Fruit fly (Drosophila melanogaster) whole organism, embryonic: Measurements from ENCODE around the gene AP-1sigma.

ENCODE experiments used
- Atf-2 ChIP-seq: fragments of 200-800 bp; sonication (Bioruptor generic); optimal IDR thresholded peaks from 2 replicates; lab custom pipeline; 2016; ENCODE audit warnings: missing biosample characterization, missing genetic modification characterization
- CG11456 ChIP-seq: fragments of 200-800 bp; sonication (Bioruptor generic); IDR thresholded peaks from 3 replicates; pipeline ENCODE4 v1.3.6; 2022; ENCODE audit warnings: missing biosample characterization, missing genetic modification characterization
- CG11723 ChIP-seq: fragments of 200-800 bp; sonication (Bioruptor generic); optimal IDR thresholded peaks from 2 replicates; lab custom pipeline; 2017; ENCODE audit warnings: missing biosample characterization, mild to moderate bottlenecking, missing genetic modification characterization
- CG12942 ChIP-seq: fragments of 200-800 bp; sonication (Bioruptor generic); optimal IDR thresholded peaks from 3 replicates; lab custom pipeline; 2016; ENCODE audit warnings: missing biosample characterization, missing genetic modification characterization
- CG14441 ChIP-seq: fragments of 200-800 bp; sonication (Bioruptor generic); IDR thresholded peaks from 2 replicates; pipeline ENCODE4 v1.3.6; 2022; ENCODE audit warnings: missing biosample characterization, missing genetic modification characterization
- CG16815 ChIP-seq: fragments of 200-800 bp; sonication (Bioruptor generic); optimal IDR thresholded peaks from 3 replicates; lab custom pipeline; 2017; ENCODE audit warnings: missing biosample characterization, mild to moderate bottlenecking, missing genetic modification characterization
- CG17361 ChIP-seq: fragments of 200-800 bp; sonication (Bioruptor generic); IDR thresholded peaks from 3 replicates; pipeline ENCODE4 v1.3.6; 2022; ENCODE audit warnings: missing biosample characterization, missing genetic modification characterization
- CG17568 ChIP-seq: fragments of 200-800 bp; sonication (Bioruptor generic); optimal IDR thresholded peaks from 2 replicates; lab custom pipeline; 2018; ENCODE audit warnings: missing biosample characterization, mild to moderate bottlenecking, missing genetic modification characterization, moderate library complexity
- CG17912 ChIP-seq: fragments of 200-800 bp; sonication (Bioruptor generic); optimal IDR thresholded peaks from 2 replicates; lab custom pipeline; 2018; ENCODE audit warnings: missing biosample characterization, mild to moderate bottlenecking, missing genetic modification characterization
- CG18011 ChIP-seq: fragments of 200-800 bp; sonication (Bioruptor generic); optimal IDR thresholded peaks from 2 replicates; lab custom pipeline; 2017; ENCODE audit warnings: missing biosample characterization, missing genetic modification characterization, mild to moderate bottlenecking, moderate library complexity, missing genotype
- CG31388 ChIP-seq: fragments of 200-800 bp; sonication (Bioruptor generic); optimal IDR thresholded peaks from 2 replicates; lab custom pipeline; 2016; ENCODE audit warnings: missing biosample characterization, missing genetic modification characterization
- CG6175 ChIP-seq: fragments of 200-800 bp; sonication (Bioruptor generic); IDR thresholded peaks from 3 replicates; pipeline ENCODE4 v1.3.6; 2022; ENCODE audit warnings: missing biosample characterization, missing genetic modification characterization
- CG9609 ChIP-seq: fragments of 200-800 bp; sonication (Bioruptor generic); optimal IDR thresholded peaks from 3 replicates; lab custom pipeline; 2016; ENCODE audit warnings: missing biosample characterization, missing genetic modification characterization
- CG9876 ChIP-seq: fragments of 200-800 bp; sonication (Bioruptor generic); optimal IDR thresholded peaks from 2 replicates; lab custom pipeline; 2016; ENCODE audit warnings: missing biosample characterization, missing genetic modification characterization
- Chrac-16 ChIP-seq: fragments of 200-800 bp; sonication (Bioruptor generic); optimal IDR thresholded peaks from 3 replicates; lab custom pipeline; 2016; ENCODE audit warnings: missing biosample characterization, missing genetic modification characterization
- Deaf1 ChIP-seq: fragments of 200-800 bp; optimal IDR thresholded peaks from 3 replicates; lab custom pipeline; 2019; ENCODE audit warnings: missing biosample characterization, mild to moderate bottlenecking, missing genetic modification characterization, moderate library complexity
- Dp ChIP-seq: fragments of 200-800 bp; sonication (Bioruptor generic); optimal IDR thresholded peaks from 2 replicates; lab custom pipeline; 2018; ENCODE audit warnings: missing biosample characterization, mild to moderate bottlenecking, missing genetic modification characterization, moderate library complexity
- E2f2 ChIP-seq: fragments of 200-800 bp; sonication (Bioruptor generic); IDR thresholded peaks from 2 replicates; pipeline ENCODE4 v1.3.6; 2022; ENCODE audit warnings: missing biosample characterization, missing genetic modification characterization
- Fer3 ChIP-seq: fragments of 200-800 bp; sonication (Bioruptor generic); optimal IDR thresholded peaks from 2 replicates; lab custom pipeline; 2018; ENCODE audit warnings: missing biosample characterization, mild to moderate bottlenecking, missing genetic modification characterization, moderate library complexity
- GATAe ChIP-seq: fragments of 200-800 bp; sonication (Bioruptor generic); conservative IDR thresholded peaks from 2 replicates; pipeline ENCODE4 v1.3.6; 2022; ENCODE audit warnings: missing biosample characterization, missing genetic modification characterization
- HmgZ ChIP-seq: fragments of 200-800 bp; sonication (Bioruptor generic); optimal IDR thresholded peaks from 2 replicates; lab custom pipeline; 2018; ENCODE audit warnings: missing biosample characterization, mild to moderate bottlenecking, missing genetic modification characterization
- Hr78 ChIP-seq, 2 experiments: fragments of 200-800 bp in 1 of 2; fragments of >200 bp in 1 of 2; sonication (Bioruptor generic) in 1 of 2; optimal IDR thresholded peaks; 2 replicates each; lab custom pipeline; 2017 to 2019; ENCODE audit warnings: missing biosample characterization in 2 of 2, missing genetic modification characterization in 2 of 2, mild to moderate bottlenecking in 1 of 2, moderate library complexity in 1 of 2
- Hsf ChIP-seq: fragments of 200-800 bp; sonication (Bioruptor generic); optimal IDR thresholded peaks from 3 replicates; lab custom pipeline; 2016; ENCODE audit warnings: missing biosample characterization, missing genetic modification characterization
- Mrtf ChIP-seq: fragments of 200-800 bp; sonication (Bioruptor generic); IDR thresholded peaks from 3 replicates; pipeline ENCODE4 v1.3.6; 2022; ENCODE audit warnings: missing biosample characterization, missing genetic modification characterization
- NfI ChIP-seq: fragments of 200-800 bp; sonication (Bioruptor generic); optimal IDR thresholded peaks from 3 replicates; lab custom pipeline; 2018; ENCODE audit warnings: missing biosample characterization, mild to moderate bottlenecking, missing genetic modification characterization, moderate library complexity
- Sox100B ChIP-seq: fragments of 200-800 bp; sonication (Bioruptor generic); optimal IDR thresholded peaks from 3 replicates; lab custom pipeline; 2018; ENCODE audit warnings: missing biosample characterization, mild to moderate bottlenecking, missing genetic modification characterization
- Tbp ChIP-seq: fragments of >200 bp; optimal IDR thresholded peaks from 2 replicates; lab custom pipeline; 2018; ENCODE audit warnings: missing biosample characterization, missing genetic modification characterization
- Xbp1 ChIP-seq: fragments of 200-800 bp; sonication (Bioruptor generic); optimal IDR thresholded peaks from 3 replicates; lab custom pipeline; 2016; ENCODE audit warnings: missing biosample characterization, mild to moderate bottlenecking, missing genetic modification characterization
- bsh ChIP-seq, 2 experiments: fragments of 200-800 bp; sonication (Bioruptor generic); optimal IDR thresholded peaks; 2 replicates each; lab custom pipeline; 2017 to 2018; ENCODE audit warnings: mild to moderate bottlenecking in 2 of 2, missing biosample characterization in 2 of 2, missing genetic modification characterization in 2 of 2, moderate library complexity in 1 of 2
- chif ChIP-seq, 2 experiments: fragments of 200-800 bp; sonication (Bioruptor generic); optimal IDR thresholded peaks; 3 replicates each; lab custom pipeline; 2016; ENCODE audit warnings: missing biosample characterization in 2 of 2, missing genetic modification characterization in 2 of 2
- dmrt99B ChIP-seq: fragments of 200-800 bp; sonication (Bioruptor generic); optimal IDR thresholded peaks from 2 replicates; lab custom pipeline; 2018; ENCODE audit warnings: missing biosample characterization, mild to moderate bottlenecking, missing genetic modification characterization, moderate library complexity
- esg ChIP-seq: fragments of 200-800 bp; sonication (Bioruptor generic); conservative IDR thresholded peaks from 2 replicates; pipeline ENCODE4 v1.3.6; 2022; ENCODE audit warnings: missing biosample characterization, missing genetic modification characterization
- grau ChIP-seq: fragments of 200-800 bp; optimal IDR thresholded peaks from 3 replicates; lab custom pipeline; 2019; ENCODE audit warnings: missing biosample characterization, mild to moderate bottlenecking, missing genetic modification characterization, moderate library complexity
- gsb ChIP-seq: fragments of 200-800 bp; sonication (Bioruptor generic); IDR thresholded peaks from 2 replicates; pipeline ENCODE4 v1.3.6; 2022; ENCODE audit warnings: missing biosample characterization, missing genetic modification characterization
- hkb ChIP-seq, 2 experiments: fragments of 200-800 bp in 1 of 2; fragments of >200 bp in 1 of 2; sonication (Bioruptor generic) in 1 of 2; IDR thresholded peaks in 1 of 2; optimal IDR thresholded peaks in 1 of 2; 2 replicates each; pipeline versions ENCODE4 v1.3.6 to Lab custom; 2017 to 2022; ENCODE audit warnings: missing biosample characterization in 1 of 2, missing genetic modification characterization in 1 of 2
- jing ChIP-seq: fragments of 200-800 bp; sonication (Bioruptor generic); optimal IDR thresholded peaks from 2 replicates; lab custom pipeline; 2018; ENCODE audit warnings: missing biosample characterization, mild to moderate bottlenecking, missing genetic modification characterization
- nmo ChIP-seq: fragments of 200-800 bp; sonication (Bioruptor generic); optimal IDR thresholded peaks from 2 replicates; lab custom pipeline; 2018; ENCODE audit warnings: missing biosample characterization, mild to moderate bottlenecking, missing genetic modification characterization, moderate library complexity
- oc ChIP-seq: fragments of 200-800 bp; sonication (Bioruptor generic); optimal IDR thresholded peaks from 2 replicates; lab custom pipeline; 2018; ENCODE audit warnings: missing biosample characterization, mild to moderate bottlenecking, missing genetic modification characterization, moderate library complexity
- pan ChIP-seq, 4 experiments: fragments of >200 bp in 3 of 4; fragments of 200-800 bp in 1 of 4; sonication (Bioruptor generic) in 1 of 4; optimal IDR thresholded peaks in 3 of 4; IDR thresholded peaks in 1 of 4; 2 replicates each; pipeline versions ENCODE4 v1.3.6 to Lab custom; 2017 to 2022; ENCODE audit warnings: missing biosample characterization in 2 of 4, missing genetic modification characterization in 2 of 4, mixed read lengths in 1 of 4
- pzg ChIP-seq: fragments of 200-800 bp; sonication (Bioruptor generic); optimal IDR thresholded peaks from 3 replicates; lab custom pipeline; 2018; ENCODE audit warnings: missing biosample characterization, mild to moderate bottlenecking, missing genetic modification characterization, moderate library complexity
- scrt ChIP-seq: fragments of 200-800 bp; sonication (Bioruptor generic); optimal IDR thresholded peaks from 2 replicates; lab custom pipeline; 2018; ENCODE audit warnings: missing biosample characterization, mild to moderate bottlenecking, missing genetic modification characterization, moderate library complexity
- shn ChIP-seq: fragments of 200-800 bp; sonication (Bioruptor generic); optimal IDR thresholded peaks from 3 replicates; lab custom pipeline; 2016; ENCODE audit warnings: missing biosample characterization, missing genetic modification characterization
- sr ChIP-seq: fragments of 200-800 bp; sonication (Bioruptor generic); IDR thresholded peaks from 3 replicates; pipeline ENCODE4 v1.3.6; 2022; ENCODE audit warnings: missing biosample characterization, missing genetic modification characterization
- ssp ChIP-seq: fragments of 200-800 bp; sonication (Bioruptor generic); IDR thresholded peaks from 2 replicates; pipeline ENCODE4 v1.3.6; 2022; ENCODE audit warnings: missing biosample characterization, missing genetic modification characterization
- tin ChIP-seq: fragments of 200-800 bp; sonication (Bioruptor generic); optimal IDR thresholded peaks from 3 replicates; lab custom pipeline; 2016; ENCODE audit warnings: missing biosample characterization, missing genetic modification characterization
- unpg ChIP-seq: fragments of 200-800 bp; sonication (Bioruptor generic); optimal IDR thresholded peaks from 3 replicates; lab custom pipeline; 2018; ENCODE audit warnings: missing biosample characterization, mild to moderate bottlenecking, missing genetic modification characterization, moderate library complexity
- z ChIP-seq: fragments of 200-800 bp; sonication (Bioruptor generic); IDR thresholded peaks from 3 replicates; pipeline ENCODE4 v1.3.6; 2022; ENCODE audit warnings: missing biosample characterization, missing genetic modification characterization
- zf30C ChIP-seq: fragments of 200-800 bp; sonication (Bioruptor generic); optimal IDR thresholded peaks from 3 replicates; lab custom pipeline; 2018; ENCODE audit warnings: missing biosample characterization, mild to moderate bottlenecking, missing genetic modification characterization

Gene AP-1sigma

dm6 chr3R:24010637-24011214 lies 52.3 kb downstream of the AP-1sigma start (continued):
- TF ChIP-seq dmrt99B (tag; lab: Kevin White, UChicago) (peak; percentile 60), jing (GFP tag; lab: Kevin White, UChicago) (peak; percentile 12), scrt (GFP tag; lab: Kevin White, UChicago) (peak; percentile 82), CG12942 (GFP tag; lab: Kevin White, UChicago) (peak; percentile 36), CG17568 (GFP tag; lab: Kevin White, UChicago) (peak; percentile 18), CG6175 (no peak; the same call in 2 of the 3 replicates), CG11723 (peak; percentile 3), CG11456 (GFP tag; lab: Robert Waterston, UW) (peak; percentile 58; the same call in 1 of the 3 replicates), Chrac-16 (GFP tag; lab: Kevin White, UChicago) (peak; percentile 8), hkb (optimal IDR thresholded peaks at IDR 0.05; lab: Kevin White, UChicago) (no peak), hkb (GFP tag; IDR thresholded peaks at IDR 0.05; lab: Robert Waterston, UW) (peak; percentile 76), shn (GFP tag; lab: Kevin White, UChicago) (no peak), pan (optimal IDR thresholded peaks at IDR 0.05; lab: Kevin White, UChicago) (no peak), pan (GFP tag; optimal IDR thresholded peaks at IDR 0.05 in 1 of 2, IDR thresholded peaks at IDR 0.05 in 1 of 2) (peak in 1 of 2 experiments; percentile 76), ssp (GFP tag; lab: Robert Waterston, UW) (peak; percentile 44; the same call in 1 of the 2 replicates), esg (peak; percentile 52), sr (GFP tag; lab: Robert Waterston, UW) (peak; percentile 62; the same call in 1 of the 3 replicates), Atf-2 (GFP tag; lab: Kevin White, UChicago) (no peak), gsb (peak; percentile 58), CG9876 (GFP tag; lab: Kevin White, UChicago) (no peak), Mrtf (peak; percentile 52; the same call in 1 of the 3 replicates), Xbp1 (GFP tag; lab: Kevin White, UChicago) (peak; percentile 57), Hr78 (GFP tag; optimal IDR thresholded peaks at IDR 0.05; lab: Kevin White, UChicago) (peak in 1 of 2 experiments; percentile 43), CG31388 (GFP tag; lab: Kevin White, UChicago) (no peak), zf30C (GFP tag; lab: Kevin White, UChicago) (peak; percentile 8), Fer3 (tag; lab: Kevin White, UChicago) (peak; percentile 62), Deaf1 (peak; percentile 26), CG17361 (peak; percentile 61), Tbp (GFP tag; lab: Kevin White, UChicago) (no peak), oc (tag; lab: Kevin White, UChicago) (peak; percentile 38), unpg (GFP tag; lab: Kevin White, UChicago) (peak; percentile 69), NfI (GFP tag; lab: Kevin White, UChicago) (peak; percentile 49), CG18011 (GFP tag; lab: Kevin White, UChicago) (no peak), grau (tag; lab: Kevin White, UChicago) (peak; percentile 74), nmo (GFP tag; lab: Kevin White, UChicago) (peak; percentile 65), CG16815 (GFP tag; lab: Kevin White, UChicago) (peak; percentile 7), Dp (GFP tag; lab: Kevin White, UChicago) (no peak), E2f2 (GFP tag; lab: Robert Waterston, UW) (peak; percentile 47; the same call in 1 of the 2 replicates), HmgZ (tag; lab: Kevin White, UChicago) (peak; percentile 34), Hsf (GFP tag; lab: Kevin White, UChicago) (peak; percentile 45), z (GFP tag; lab: Robert Waterston, UW) (no peak), tin (GFP tag; lab: Kevin White, UChicago) (no peak), CG14441 (GFP tag; lab: Robert Waterston, UW) (peak; percentile 73), GATAe (GFP tag; lab: Robert Waterston, UW) (0 out of 2 replicates have a peak, but pooled peaks have one; percentile 15), CG17912 (GFP tag; lab: Kevin White, UChicago) (no peak), bsh (GFP tag; optimal IDR thresholded peaks at IDR 0.05; lab: Kevin White, UChicago) (peak in 1 of 2 experiments; percentile 63), pzg (no peak), chif (GFP tag; optimal IDR thresholded peaks at IDR 0.05; lab: Kevin White, UChicago) (peak in 1 of 2 experiments; percentile 1), CG9609 (GFP tag; lab: Kevin White, UChicago) (no peak), Sox100B (GFP tag; lab: Kevin White, UChicago) (peak; percentile 18)
